Worm (Caenorhabditis elegans) whole organism, mixed stage, embryonic: ENCODE results near the gene K06A1.2.
A peak's percentile ranks its signal among the peaks of the same experiment; 100 is the strongest.

Experiments used
- M03D4.4 ChIP-seq: sonication (generic microtip); optimal IDR thresholded peaks from 2 replicates; lab custom pipeline; 2017; ENCODE audit warnings: mild to moderate bottlenecking, missing genetic modification characterization, missing compliant biosample characterization
- blmp-1 ChIP-seq: fragments of 150-350 bp; optimal IDR thresholded peaks from 2 replicates; lab custom pipeline; 2014; ENCODE audit warnings: missing biosample characterization, missing genetic modification characterization
- ceh-39 ChIP-seq: fragments of 150-350 bp; optimal IDR thresholded peaks from 2 replicates; lab custom pipeline; 2014; ENCODE audit warnings: missing biosample characterization, missing genetic modification characterization
- ceh-43 ChIP-seq: fragments of 200-800 bp; sonication (Bioruptor generic); optimal IDR thresholded peaks from 2 replicates; lab custom pipeline; 2018; ENCODE audit warnings: mild to moderate bottlenecking, missing genetic modification characterization, moderate library complexity, missing compliant biosample characterization
- ceh-83 ChIP-seq: fragments of 200-800 bp; sonication (Bioruptor generic); optimal IDR thresholded peaks from 2 replicates; lab custom pipeline; 2018; ENCODE audit warnings: mild to moderate bottlenecking, missing genetic modification characterization, missing compliant biosample characterization
- ces-1 ChIP-seq: fragments of 150-350 bp; optimal IDR thresholded peaks from 2 replicates; lab custom pipeline; 2014; ENCODE audit warnings: missing biosample characterization, missing genetic modification reagents, missing genetic modification characterization
- cnd-1 ChIP-seq: fragments of 200-800 bp; sonication (Bioruptor generic); optimal IDR thresholded peaks from 2 replicates; lab custom pipeline; 2018; ENCODE audit warnings: mild to moderate bottlenecking, missing genetic modification characterization, missing compliant biosample characterization
- elt-1 ChIP-seq: sonication (generic microtip); optimal IDR thresholded peaks from 2 replicates; lab custom pipeline; 2017; ENCODE audit warnings: missing genetic modification characterization, mild to moderate bottlenecking, missing compliant biosample characterization, antibody characterized with exemption, moderate library complexity, borderline replicate concordance; ENCODE audit not compliant: insufficient read depth
- elt-3 ChIP-seq: fragments of 150-350 bp; optimal IDR thresholded peaks from 2 replicates; lab custom pipeline; 2014; ENCODE audit warnings: missing biosample characterization, missing genetic modification characterization
- flh-1 ChIP-seq: fragments of 200-800 bp; sonication (Bioruptor generic); optimal IDR thresholded peaks from 2 replicates; lab custom pipeline; 2018; ENCODE audit warnings: mild to moderate bottlenecking, missing genetic modification characterization, moderate library complexity, missing compliant biosample characterization
- ham-2 ChIP-seq: fragments of 200-800 bp; sonication (Bioruptor generic); optimal IDR thresholded peaks from 2 replicates; lab custom pipeline; 2018; ENCODE audit warnings: mild to moderate bottlenecking, missing genetic modification characterization, missing compliant biosample characterization
- hlh-1 ChIP-seq: fragments of 150-350 bp; optimal IDR thresholded peaks from 2 replicates; lab custom pipeline; 2014; ENCODE audit warnings: missing biosample characterization, missing genetic modification reagents, missing genetic modification characterization
- lin-32 ChIP-seq: fragments of 200-800 bp; sonication (Bioruptor generic); optimal IDR thresholded peaks from 2 replicates; lab custom pipeline; 2018; ENCODE audit warnings: mild to moderate bottlenecking, missing genetic modification characterization, missing compliant biosample characterization
- lsy-2 ChIP-seq: fragments of 150-350 bp; optimal IDR thresholded peaks from 2 replicates; lab custom pipeline; 2014; ENCODE audit warnings: missing biosample characterization, missing genetic modification characterization
- mep-1 ChIP-seq: fragments of 150-350 bp; optimal IDR thresholded peaks from 2 replicates; lab custom pipeline; 2017; ENCODE audit warnings: missing biosample characterization, missing genetic modification reagents, missing genetic modification characterization, inconsistent platforms
- mls-2 ChIP-seq: sonication (generic microtip); optimal IDR thresholded peaks from 2 replicates; lab custom pipeline; 2016; ENCODE audit warnings: mild to moderate bottlenecking, missing genetic modification characterization, moderate library complexity, missing compliant biosample characterization
- nhr-12 ChIP-seq: fragments of 150-350 bp; optimal IDR thresholded peaks from 2 replicates; lab custom pipeline; 2014; ENCODE audit warnings: missing biosample characterization, missing genetic modification characterization
- nhr-2 ChIP-seq: fragments of 150-350 bp; optimal IDR thresholded peaks from 2 replicates; lab custom pipeline; 2014; ENCODE audit warnings: missing biosample characterization, missing genetic modification characterization
- nhr-28 ChIP-seq: fragments of 150-350 bp; optimal IDR thresholded peaks from 2 replicates; lab custom pipeline; 2014; ENCODE audit warnings: missing biosample characterization, missing genetic modification characterization
- nhr-76 ChIP-seq: sonication (generic microtip); optimal IDR thresholded peaks from 2 replicates; lab custom pipeline; 2017; ENCODE audit warnings: missing biosample characterization, missing genetic modification characterization
- pha-4 ChIP-seq: fragments of 150-350 bp; optimal IDR thresholded peaks from 2 replicates; lab custom pipeline; 2018; ENCODE audit warnings: missing biosample characterization, missing genetic modification reagents, missing genetic modification characterization
- sem-2 ChIP-seq: fragments of 200-800 bp; sonication (Bioruptor generic); optimal IDR thresholded peaks from 2 replicates; lab custom pipeline; 2018; ENCODE audit warnings: mild to moderate bottlenecking, missing genetic modification characterization, missing compliant biosample characterization
- snpc-4 ChIP-seq: fragments of 150-350 bp; optimal IDR thresholded peaks from 2 replicates; lab custom pipeline; 2014; ENCODE audit warnings: missing biosample characterization, missing genetic modification characterization
- sptf-1 ChIP-seq: sonication (generic microtip); optimal IDR thresholded peaks from 2 replicates; lab custom pipeline; 2017; ENCODE audit warnings: mild to moderate bottlenecking, missing genetic modification characterization, moderate library complexity, missing compliant biosample characterization
- tbx-8 ChIP-seq: fragments of 200-800 bp; sonication (Bioruptor generic); optimal IDR thresholded peaks from 2 replicates; lab custom pipeline; 2018; ENCODE audit warnings: mild to moderate bottlenecking, missing genetic modification characterization, moderate library complexity, missing compliant biosample characterization
- unc-120 ChIP-seq: sonication (generic microtip); optimal IDR thresholded peaks from 2 replicates; lab custom pipeline; 2017; ENCODE audit warnings: missing genetic modification characterization, missing compliant biosample characterization; ENCODE audit not compliant: poor library complexity, severe bottlenecking
- unc-39 ChIP-seq: fragments of 150-350 bp; optimal IDR thresholded peaks from 2 replicates; lab custom pipeline; 2014; ENCODE audit warnings: missing biosample characterization, missing genetic modification characterization
- unc-62 ChIP-seq: fragments of 150-350 bp; optimal IDR thresholded peaks from 2 replicates; lab custom pipeline; 2014; ENCODE audit warnings: missing biosample characterization, missing genetic modification reagents, missing genetic modification characterization
- zip-8 ChIP-seq: fragments of 150-350 bp; optimal IDR thresholded peaks from 2 replicates; lab custom pipeline; 2014; ENCODE audit warnings: missing biosample characterization, missing genetic modification characterization
- ztf-11 ChIP-seq: fragments of 150-350 bp; optimal IDR thresholded peaks from 2 replicates; lab custom pipeline; 2014; ENCODE audit warnings: missing biosample characterization, missing genetic modification characterization

K06A1.2 gene

ce11 chrII:6443710-6444109 is at the start of gene K06A1.2:
TSS of gene K06A1.2 (plus strand) at chrII:6444010.
- TF ChIP-seq sptf-1 (no peak), zip-8 (no peak), nhr-12 (tag; lab: Kevin White, UChicago) (no peak), elt-3 (tag; lab: Kevin White, UChicago) (no peak), blmp-1 (tag; lab: Kevin White, UChicago) (no peak), mep-1 (no peak), ztf-11 (tag; lab: Kevin White, UChicago) (no peak), ceh-43 (GFP tag; lab: Kevin White, UChicago) (no peak), ceh-83 (GFP tag; lab: Kevin White, UChicago) (no peak), mls-2 (tag; lab: Kevin White, UChicago) (no peak), nhr-76 (tag; lab: Kevin White, UChicago) (no peak), pha-4 (tag; lab: Kevin White, UChicago) (no peak)
- TF ChIP-seq, all 35 proteins: peak for 0

ce11 chrII:6394037-6394436 is 49.8 kb upstream of the K06A1.2 start:
- TF ChIP-seq nhr-2 (tag; lab: Kevin White, UChicago) (peak; percentile 16), nhr-76 (tag; lab: Kevin White, UChicago) (no peak), unc-62 (GFP tag; lab: Kevin White, UChicago) (peak; percentile 56), ztf-11 (tag; lab: Kevin White, UChicago) (no peak), hlh-1 (tag; lab: Kevin White, UChicago) (peak; percentile 81)

ce11 chrII:6398406-6398805 is 45.4 kb upstream of the K06A1.2 start, which contains the start of gene zig-10:
TSS of gene zig-10 (plus strand) at chrII:6398706.
- TF ChIP-seq ceh-83 (GFP tag; lab: Kevin White, UChicago) (no peak), sptf-1 (no peak), nhr-28 (tag; lab: Kevin White, UChicago) (no peak), elt-1 (tag; lab: Kevin White, UChicago) (peak; percentile 37)

- TF ChIP-seq ztf-11 (tag; lab: Kevin White, UChicago) = no peak
- no peak for TF ChIP-seq hlh-1 (tag; lab: Kevin White, UChicago)
- no peak for TF ChIP-seq zip-8
- no peak for TF ChIP-seq elt-1 (tag; lab: Kevin White, UChicago)
- no peak for TF ChIP-seq pha-4 (tag; lab: Kevin White, UChicago)
- TF ChIP-seq, all 35 proteins: peak for 0
These were observed 42.2 kb upstream of the K06A1.2 start, which contains the start of gene btb-2 for ce11 chrII:6401649-6402048. TSS of gene btb-2 (plus strand) at chrII:6401949.

ce11 chrII:6403233-6403632 is 40.6 kb upstream of the K06A1.2 start, which contains the start of gene T25D10.1:
TSS of gene T25D10.1 (plus strand) at chrII:6403401.
- TF ChIP-seq cnd-1 (no peak), ztf-11 (tag; lab: Kevin White, UChicago) (no peak), M03D4.4 (no peak), mls-2 (tag; lab: Kevin White, UChicago) (no peak), lsy-2 (tag; lab: Kevin White, UChicago) (no peak), snpc-4 (tag; lab: Kevin White, UChicago) (no peak), unc-62 (GFP tag; lab: Kevin White, UChicago) (no peak), ham-2 (GFP tag; lab: Kevin White, UChicago) (no peak), nhr-28 (tag; lab: Kevin White, UChicago) (no peak)

- no peak for TF ChIP-seq ces-1 (GFP tag; lab: Kevin White, UChicago)
- TF ChIP-seq zip-8 = no peak
- TF ChIP-seq blmp-1 (tag; lab: Kevin White, UChicago) = no peak
- TF ChIP-seq lin-32 (GFP tag; lab: Kevin White, UChicago) = no peak
- no peak for TF ChIP-seq tbx-8 (GFP tag; lab: Kevin White, UChicago)
- TF ChIP-seq elt-1 (tag; lab: Kevin White, UChicago) = no peak
- no peak for TF ChIP-seq nhr-28 (tag; lab: Kevin White, UChicago)
- TF ChIP-seq lsy-2 (tag; lab: Kevin White, UChicago) = no peak
- no peak for TF ChIP-seq unc-120 (tag; lab: Kevin White, UChicago)
- TF ChIP-seq sem-2 (GFP tag; lab: Kevin White, UChicago) = no peak
- TF ChIP-seq unc-39 (tag; lab: Kevin White, UChicago) = no peak
- no peak for TF ChIP-seq pha-4 (tag; lab: Kevin White, UChicago)
- no peak for TF ChIP-seq ham-2 (GFP tag; lab: Kevin White, UChicago)
- TF ChIP-seq ceh-83 (GFP tag; lab: Kevin White, UChicago) = no peak
- TF ChIP-seq mls-2 (tag; lab: Kevin White, UChicago) = no peak
- TF ChIP-seq flh-1 (GFP tag; lab: Kevin White, UChicago) = no peak
- TF ChIP-seq nhr-12 (tag; lab: Kevin White, UChicago) = no peak
- no peak for TF ChIP-seq ceh-39
- TF ChIP-seq sptf-1 = no peak
- TF ChIP-seq mep-1 = no peak
These were observed 36.5 kb upstream of the K06A1.2 start, which contains the start of gene spp-11 for ce11 chrII:6407279-6407678. TSS of gene spp-11 (minus strand) at chrII:6407379.
